Fruit fly (Drosophila melanogaster): ENCODE measurements around the gene HemK1.
A peak's percentile ranks its signal among the peaks of the same experiment; 100 is the strongest.

- TF ChIP-seq Hr4 (GFP tag; optimal IDR thresholded peaks at IDR 0.05) (no peak), topi (GFP tag; optimal IDR thresholded peaks at IDR 0.05) (no peak), CG15336 (GFP tag; IDR thresholded peaks at IDR 0.05) (0 out of 2 replicates have a peak, but pooled peaks have one; percentile 12), dac (GFP tag; optimal IDR thresholded peaks at IDR 0.05) (no peak), Lpt (GFP tag; optimal IDR thresholded peaks at IDR 0.05) (no peak), CG6276 (GFP tag; optimal IDR thresholded peaks at IDR 0.05) (no peak), Gug (GFP tag; IDR thresholded peaks at IDR 0.05) (no peak), CG10631 (GFP tag; optimal IDR thresholded peaks at IDR 0.05) (no peak)
Measured at dm6 chr2L:6474298-6474697, 6.8 kb upstream of the HemK1 start.
